Worm (Caenorhabditis elegans): ENCODE results near the gene egl-3.

egl-3 gene

ce11 chrV:10153076-10153475 lies 20.5 kb downstream of the egl-3 start:
- TF ChIP-seq efl-1 (optimal IDR thresholded peaks at IDR 0.05), result no peak
- TF ChIP-seq efl-1 (GFP tag; optimal IDR thresholded peaks at IDR 0.05 in 1 of 2), result no peak
- TF ChIP-seq elt-3 (tag; optimal IDR thresholded peaks at IDR 0.05), result no peak
- TF ChIP-seq sup-37 (GFP tag; optimal IDR thresholded peaks at IDR 0.05), result no peak
- no peak for TF ChIP-seq pax-3 (tag; optimal IDR thresholded peaks at IDR 0.05)
- TF ChIP-seq lin-15B (tag; optimal IDR thresholded peaks at IDR 0.05), result no peak
- TF ChIP-seq lin-35 (GFP tag; optimal IDR thresholded peaks at IDR 0.05), result no peak
- no peak for TF ChIP-seq ztf-11 (tag; optimal IDR thresholded peaks at IDR 0.05)
- no peak for TF ChIP-seq aha-1 (tag; optimal IDR thresholded peaks at IDR 0.05)
- TF ChIP-seq elt-2 (tag; optimal IDR thresholded peaks at IDR 0.05), result no peak
- no peak for TF ChIP-seq nhr-28 (tag; optimal IDR thresholded peaks at IDR 0.05)

- TF ChIP-seq aha-1 (tag; optimal IDR thresholded peaks at IDR 0.05), result no peak
- no peak for TF ChIP-seq lir-3 (tag; optimal IDR thresholded peaks at IDR 0.05; ENCODE audit: poor library complexity)
- no peak for TF ChIP-seq efl-3 (GFP tag; optimal IDR thresholded peaks at IDR 0.05)
Measured at ce11 chrV:10152278-10152677, 21.3 kb downstream of the egl-3 start, which contains the start of gene srsx-28. srsx-28 (plus strand) TSS chrV:10152578.

ce11 chrV:10149728-10150127 lies 23.8 kb downstream of the egl-3 start, which contains the start of gene srsx-27:
srsx-27 (plus strand) TSS chrV:10150028.
- TF ChIP-seq fkh-4 (tag; optimal IDR thresholded peaks at IDR 0.05; ENCODE audit: borderline replicate concordance) (no peak), zip-4 (GFP tag; optimal IDR thresholded peaks at IDR 0.05) (no peak), Y116A8C.19 (tag; optimal IDR thresholded peaks at IDR 0.05; ENCODE audit: borderline replicate concordance) (no peak), nhr-19 (GFP tag; conservative IDR thresholded peaks at IDR 0.05) (no peak), efl-1 (optimal IDR thresholded peaks at IDR 0.05) (no peak), efl-1 (GFP tag; optimal IDR thresholded peaks at IDR 0.05 in 1 of 2) (no peak), ceh-88 (GFP tag; IDR thresholded peaks at IDR 0.05) (no peak), skn-1 (tag; optimal IDR thresholded peaks at IDR 0.05) (no peak), mab-9 (GFP tag; IDR thresholded peaks at IDR 0.05) (no peak), xbp-1 (tag; optimal IDR thresholded peaks at IDR 0.05) (no peak)

- TF ChIP-seq ceh-8 (GFP tag; optimal IDR thresholded peaks at IDR 0.05) (peak; percentile 51), nhr-47 (tag; optimal IDR thresholded peaks at IDR 0.05) (peak; percentile 37), ceh-90 (tag; optimal IDR thresholded peaks at IDR 0.05) (peak; percentile 14), mdl-1 (tag; optimal IDR thresholded peaks at IDR 0.05) (no peak), egl-13 (tag; optimal IDR thresholded peaks at IDR 0.05) (no peak), fkh-8 (tag; optimal IDR thresholded peaks at IDR 0.05) (peak; percentile 56), nhr-71 (tag; optimal IDR thresholded peaks at IDR 0.05) (peak; percentile 30)
Measured at ce11 chrV:10148352-10148751, 25.2 kb downstream of the egl-3 start, which contains the start of gene srsx-26. srsx-26 (plus strand) TSS chrV:10148652.

ce11 chrV:10146787-10147186 lies 26.8 kb downstream of the egl-3 start:
- TF ChIP-seq unc-130 (tag; optimal IDR thresholded peaks at IDR 0.05) (peak; percentile 38), nhr-71 (tag; optimal IDR thresholded peaks at IDR 0.05) (peak; percentile 71), Y116A8C.19 (tag; optimal IDR thresholded peaks at IDR 0.05; ENCODE audit: borderline replicate concordance) (no peak), nhr-19 (GFP tag; conservative IDR thresholded peaks at IDR 0.05) (peak; percentile 31; the same call in 1 of the 2 replicates), lin-14 (GFP tag; optimal IDR thresholded peaks at IDR 0.05) (peak; percentile 64), nhr-77 (tag; optimal IDR thresholded peaks at IDR 0.05) (no peak), zip-4 (GFP tag; optimal IDR thresholded peaks at IDR 0.05) (no peak), rnt-1 (tag; optimal IDR thresholded peaks at IDR 0.05) (peak; percentile 49), ztf-4 (tag; optimal IDR thresholded peaks at IDR 0.05) (peak; percentile 15), ets-5 (GFP tag; IDR thresholded peaks at IDR 0.05) (no peak), lsy-2 (tag; optimal IDR thresholded peaks at IDR 0.05) (peak in 1 of 2 experiments; percentile 42), xbp-1 (tag; optimal IDR thresholded peaks at IDR 0.05) (no peak), swsn-7 (tag; optimal IDR thresholded peaks at IDR 0.05) (peak; percentile 8), grh-1 (GFP tag; IDR thresholded peaks at IDR 0.05) (no peak), snu-23 (GFP tag; optimal IDR thresholded peaks at IDR 0.05) (peak; percentile 9), nhr-20 (tag; optimal IDR thresholded peaks at IDR 0.05) (peak; percentile 14)

All from whole organism, L1 larva.